Worm (Caenorhabditis elegans) whole organism, early embryonic: Measurements from ENCODE around the gene B0393.7.
"Not testable (repeated sequence)": the region's sequence is repeated elsewhere in the genome, so short reads cannot be mapped to it uniquely, and the experiment has no call there.

Source experiments
- ets-7 ChIP-seq: sonication (generic microtip); optimal IDR thresholded peaks from 2 replicates; lab custom pipeline; 2016; ENCODE audit warnings: missing genotype, missing genetic modification characterization, missing compliant biosample characterization
- hnd-1 ChIP-seq: sonication (generic microtip); optimal IDR thresholded peaks from 2 replicates; lab custom pipeline; 2016; ENCODE audit warnings: missing genetic modification characterization, missing compliant biosample characterization

DNA sequence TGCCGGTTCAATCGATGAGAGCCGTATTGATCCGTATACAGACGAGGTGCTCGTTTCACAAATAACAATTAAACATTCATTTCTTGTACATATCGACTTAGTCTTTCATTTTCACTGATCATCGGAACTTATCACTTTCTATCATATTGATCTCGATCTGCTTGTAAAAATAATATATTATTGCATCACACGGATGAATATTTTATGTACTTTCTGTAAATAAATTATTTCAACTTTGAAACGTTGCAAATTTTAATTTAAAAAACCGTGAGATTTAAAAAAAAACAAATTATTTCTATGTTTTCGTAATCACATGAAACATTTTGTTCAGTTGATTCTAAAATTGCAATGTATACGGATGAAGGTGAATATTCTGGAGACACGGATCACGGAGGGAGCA lies 35.3 kb downstream of the B0393.7 start, which contains the start of gene twk-6:
- not testable (repeated sequence) for TF ChIP-seq hnd-1; ets-7 (tag; lab: Kevin White, UChicago)
